Fruit fly (Drosophila melanogaster) ovary, adult (tissue): ENCODE data around the gene Cyp28d1.

Experiments used
- CG17801 ChIP-seq: fragments of 200-800 bp; optimal IDR thresholded peaks from 2 replicates; lab custom pipeline; 2019; ENCODE audit warnings: missing biosample characterization, mild to moderate bottlenecking, missing genetic modification characterization, moderate library complexity; ENCODE audit not compliant: partially characterized antibody

Gene Cyp28d1

DNA sequence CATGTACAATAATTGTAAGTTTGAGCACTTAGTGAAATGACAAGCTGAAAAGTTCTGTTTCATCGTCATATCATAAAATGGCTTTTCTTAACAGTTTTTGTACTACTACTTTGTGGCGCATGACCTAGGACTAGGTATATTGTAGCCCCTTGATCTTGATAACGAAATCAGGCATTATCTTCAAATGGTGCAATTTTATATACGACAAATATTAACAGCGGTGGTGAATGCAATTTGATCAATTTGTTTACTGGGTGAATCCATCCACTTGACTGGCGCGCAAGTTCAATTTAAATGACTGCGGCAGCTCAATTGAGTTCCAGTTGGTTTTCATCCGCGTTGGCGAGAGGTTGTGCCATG is at the start of gene Cyp28d1:
TSS of gene Cyp28d1 (plus strand) at position 316 of the 360 bp plus-strand sequence.
- no peak for TF ChIP-seq CG17801 (GFP tag; lab: Kevin White, UChicago)

DNA sequence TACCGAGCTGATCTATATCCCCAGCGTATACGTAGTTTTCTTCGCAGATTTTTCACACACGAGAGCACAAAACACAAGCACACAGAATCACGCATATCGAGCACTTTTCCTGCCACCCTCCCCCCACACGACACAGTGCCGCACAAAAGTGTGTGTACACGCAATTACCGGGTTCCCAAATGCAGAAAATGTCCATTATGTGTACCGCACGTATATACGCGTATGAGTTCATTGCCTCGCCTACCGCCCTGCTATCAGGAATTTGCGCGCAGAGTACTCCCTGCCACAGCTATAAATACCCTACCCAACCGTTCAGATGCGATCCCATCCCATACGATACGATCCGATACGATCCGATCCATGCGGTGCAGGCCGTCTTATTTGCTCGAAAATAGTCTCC is 23.7 kb upstream of the Cyp28d1 start:
- TF ChIP-seq CG17801 (GFP tag; lab: Kevin White, UChicago) = no peak

DNA sequence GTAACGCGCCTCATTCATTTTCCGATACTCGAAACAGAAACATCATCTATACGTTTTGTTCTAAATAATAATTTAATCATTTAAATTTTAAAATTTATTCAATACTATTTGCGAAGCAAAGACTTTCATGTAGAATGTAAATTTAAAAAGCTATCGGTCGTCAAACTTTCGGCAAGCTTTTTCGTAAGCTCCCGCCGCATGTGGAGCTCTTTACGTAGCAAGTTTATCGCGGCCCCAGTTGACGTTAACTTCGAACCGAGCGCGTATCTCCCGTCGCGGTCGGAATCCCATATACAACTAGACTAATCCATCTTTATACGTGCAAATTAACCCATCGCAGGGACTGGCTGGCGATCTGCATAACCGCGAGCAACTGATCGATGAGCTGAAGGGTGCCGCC is 14.6 kb upstream of the Cyp28d1 start:
- TF ChIP-seq CG17801 (GFP tag; lab: Kevin White, UChicago) = no peak

DNA sequence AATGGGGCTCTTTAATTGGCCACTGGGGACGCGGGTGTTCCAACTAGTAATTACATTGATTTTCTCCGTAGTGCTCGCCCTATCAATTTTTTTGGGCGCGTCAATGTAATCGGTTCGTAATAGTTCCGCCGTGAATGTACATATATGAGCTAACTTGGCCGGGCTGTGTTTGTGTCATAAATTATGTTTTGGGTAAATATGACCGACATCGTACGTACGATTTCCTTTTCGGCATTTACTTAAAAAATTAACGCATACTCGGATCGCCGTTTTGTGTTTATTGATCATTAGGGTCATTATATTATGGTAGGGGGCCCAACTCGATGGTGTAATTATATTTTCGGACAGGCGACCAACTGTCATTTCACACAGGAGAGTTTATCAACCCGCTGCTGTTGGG is 13.6 kb upstream of the Cyp28d1 start:
- no peak for TF ChIP-seq CG17801 (GFP tag; lab: Kevin White, UChicago)

DNA sequence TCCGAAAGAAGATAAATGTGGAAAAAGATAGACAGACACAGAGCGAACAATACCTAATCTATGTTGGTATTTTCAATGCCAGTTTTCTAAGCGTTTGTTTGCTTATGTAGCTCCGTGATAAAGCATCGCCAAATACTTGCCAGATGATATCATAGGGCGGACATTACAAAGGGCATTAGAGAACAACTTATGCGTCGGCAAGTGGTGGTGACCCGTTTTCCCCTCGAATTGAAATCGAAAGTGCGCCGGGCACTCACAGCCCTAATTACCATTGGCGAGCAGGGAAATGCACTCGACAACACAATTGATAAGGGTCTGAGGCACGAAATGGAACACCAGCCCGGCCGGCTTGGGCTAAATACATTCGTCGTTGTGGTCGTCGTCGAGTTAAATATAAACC is 13.1 kb upstream of the Cyp28d1 start:
- TF ChIP-seq CG17801 (GFP tag; lab: Kevin White, UChicago) = no peak

DNA sequence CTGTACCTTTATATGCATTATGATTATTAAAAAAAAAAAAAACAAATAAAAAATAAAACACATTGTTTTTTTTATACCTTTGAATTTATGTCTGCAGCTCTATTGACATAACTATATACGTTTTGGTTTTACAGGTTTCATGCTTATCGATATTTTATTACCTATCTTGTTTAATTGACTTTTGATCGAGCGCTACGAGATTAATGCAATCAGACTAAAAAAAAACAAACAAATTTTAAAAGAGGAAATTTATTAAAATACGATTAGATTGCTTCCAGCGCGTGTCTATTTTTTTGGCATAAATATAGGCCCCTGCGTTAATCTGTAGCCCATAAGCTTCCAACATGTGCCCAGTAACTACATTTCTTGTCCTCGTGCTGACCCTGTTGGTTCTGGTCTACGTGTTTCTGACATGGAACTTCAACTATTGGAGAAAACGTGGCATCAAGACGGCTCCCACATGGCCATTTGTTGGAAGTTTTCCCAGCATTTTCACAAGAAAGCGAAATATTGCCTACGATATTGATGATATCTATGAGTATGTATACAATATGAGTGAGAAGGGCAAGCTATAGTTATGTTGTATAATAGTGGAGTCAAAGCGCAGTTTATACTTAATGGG is 3.2 kb upstream of the Cyp28d1 start, which contains the start of gene Cyp28d2:
TSS of gene Cyp28d2 (plus strand) at position 304 of the 622 bp plus-strand sequence.
- no peak for TF ChIP-seq CG17801 (GFP tag; lab: Kevin White, UChicago)

DNA sequence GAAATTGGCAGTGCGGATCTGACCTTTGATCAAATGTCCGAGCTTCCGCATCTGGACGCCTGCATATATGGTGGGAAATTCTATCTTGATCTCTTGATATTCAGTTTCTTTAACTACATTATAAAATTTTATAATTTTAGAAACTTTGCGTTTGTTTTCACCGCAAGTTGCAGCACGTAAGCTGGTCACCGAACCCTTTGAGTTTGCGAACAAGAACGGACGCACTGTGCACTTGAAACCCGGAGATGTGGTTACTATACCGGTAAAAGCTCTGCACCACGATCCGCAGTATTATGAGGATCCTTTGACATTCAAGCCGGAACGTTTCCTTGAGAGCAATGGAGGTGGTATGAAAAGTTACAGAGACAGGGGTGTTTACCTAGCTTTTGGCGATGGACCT is 1.7 kb upstream of the Cyp28d1 start:
- TF ChIP-seq CG17801 (GFP tag; lab: Kevin White, UChicago) = no peak

DNA sequence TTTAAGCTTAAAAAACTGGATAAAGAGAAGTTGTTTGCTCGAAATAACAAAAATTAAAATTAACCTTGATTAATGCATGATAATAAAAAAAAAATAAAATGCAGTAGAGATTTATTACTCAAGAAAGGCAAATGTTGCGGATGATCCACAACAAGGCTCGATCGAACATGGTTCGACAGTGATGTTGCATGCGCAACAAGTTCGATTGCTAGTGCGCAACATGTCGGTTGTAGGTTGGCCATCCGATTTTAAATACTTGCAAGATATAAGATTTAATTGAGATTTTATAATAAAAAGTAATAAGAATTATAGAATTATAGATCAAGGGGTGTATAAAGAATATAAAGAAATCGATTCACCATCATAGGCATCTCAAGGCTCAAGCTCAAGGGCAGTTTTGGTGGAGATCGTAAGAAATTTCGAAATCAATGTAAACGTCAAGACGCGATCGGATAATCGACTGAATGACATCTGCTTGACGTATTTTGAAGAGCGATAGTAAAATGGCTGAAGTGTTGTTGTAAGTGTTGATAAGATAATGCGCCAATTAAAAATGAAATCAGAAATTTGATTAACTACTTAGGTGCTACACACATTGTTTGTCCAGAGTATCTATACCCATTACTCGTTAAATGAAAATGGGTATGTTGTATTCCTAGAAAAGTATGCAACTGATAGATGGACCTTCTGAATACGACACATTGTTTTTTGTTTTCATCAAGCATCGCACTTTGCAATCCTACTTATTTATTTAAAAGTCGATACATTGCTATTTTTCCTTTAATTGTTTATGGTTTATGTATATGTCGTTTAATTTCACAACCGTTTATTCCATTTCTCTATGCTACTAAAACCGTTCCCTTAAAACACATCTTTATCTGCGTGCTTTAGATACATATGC is 766 bp upstream of the Cyp28d1 start:
- TF ChIP-seq CG17801 (GFP tag; lab: Kevin White, UChicago) = no peak

DNA sequence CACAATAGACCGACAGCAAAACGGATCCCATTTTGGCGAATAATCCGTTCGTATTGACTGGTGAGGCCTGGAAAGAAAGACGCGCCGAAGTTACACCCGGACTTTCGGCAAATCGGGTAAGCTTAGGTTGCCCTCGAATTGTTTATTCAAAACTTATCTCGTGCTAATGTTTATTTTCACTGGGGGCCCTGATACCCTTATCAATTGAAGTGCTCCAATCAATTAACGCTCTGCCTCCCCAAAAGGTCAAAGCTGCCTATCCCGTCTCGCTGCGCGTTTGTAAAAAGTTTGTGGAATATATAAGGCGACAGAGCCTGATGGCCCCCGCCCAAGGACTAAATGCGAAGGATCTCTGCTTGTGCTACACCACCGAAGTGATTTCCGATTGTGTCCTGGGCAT is 686 bp downstream of the Cyp28d1 start:
- TF ChIP-seq CG17801 (GFP tag; lab: Kevin White, UChicago) = no peak

DNA sequence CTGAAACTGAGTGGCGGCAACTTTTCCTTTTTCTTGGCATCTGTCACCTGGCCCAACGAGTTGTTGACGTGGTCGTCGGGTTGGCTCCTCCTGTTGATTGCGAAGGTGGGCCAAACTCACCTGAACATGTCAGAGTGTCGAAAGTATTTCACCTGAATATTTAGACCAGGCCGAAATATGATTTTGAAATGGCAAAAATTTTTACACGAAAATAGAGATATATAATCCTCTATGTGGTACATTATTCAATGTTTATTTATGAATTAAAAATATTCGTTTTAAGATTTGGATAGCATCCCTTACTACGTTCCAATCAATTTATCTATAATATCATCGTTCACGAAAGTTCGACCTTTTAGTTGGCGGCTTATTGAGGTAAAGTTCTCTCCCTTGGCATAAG is 4.7 kb downstream of the Cyp28d1 start, which contains the start of gene CG7742:
TSS of gene CG7742 (minus strand) at position 101 of the 400 bp plus-strand sequence.
- TF ChIP-seq CG17801 (GFP tag; lab: Kevin White, UChicago) = no peak

DNA sequence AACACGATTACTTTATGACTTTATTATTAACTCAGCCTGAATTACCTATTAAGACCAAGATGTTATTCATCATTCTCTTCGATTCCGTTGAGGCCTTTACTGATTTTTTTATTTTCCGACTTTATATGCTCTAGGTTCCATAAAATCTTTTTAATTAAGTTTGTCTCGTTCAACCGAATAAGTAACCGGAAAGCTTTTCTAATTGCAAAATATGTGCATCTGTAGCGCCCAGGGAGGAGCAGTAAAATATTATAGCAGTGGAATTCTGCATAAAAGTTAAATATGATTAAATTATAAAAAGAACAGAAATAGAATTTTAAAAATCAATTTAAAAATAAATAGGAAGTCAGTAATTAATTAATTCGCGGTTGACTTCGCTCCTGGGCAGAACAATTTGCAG is 6.2 kb downstream of the Cyp28d1 start, which contains the start of the genes CG14034 and TpnC25D:
TSS of gene CG14034 (minus strand) at position 101 of the 400 bp plus-strand sequence.
TSS of gene TpnC25D (plus strand) at position 260 of the 400 bp plus-strand sequence.
- TF ChIP-seq CG17801 (GFP tag; lab: Kevin White, UChicago) = no peak

DNA sequence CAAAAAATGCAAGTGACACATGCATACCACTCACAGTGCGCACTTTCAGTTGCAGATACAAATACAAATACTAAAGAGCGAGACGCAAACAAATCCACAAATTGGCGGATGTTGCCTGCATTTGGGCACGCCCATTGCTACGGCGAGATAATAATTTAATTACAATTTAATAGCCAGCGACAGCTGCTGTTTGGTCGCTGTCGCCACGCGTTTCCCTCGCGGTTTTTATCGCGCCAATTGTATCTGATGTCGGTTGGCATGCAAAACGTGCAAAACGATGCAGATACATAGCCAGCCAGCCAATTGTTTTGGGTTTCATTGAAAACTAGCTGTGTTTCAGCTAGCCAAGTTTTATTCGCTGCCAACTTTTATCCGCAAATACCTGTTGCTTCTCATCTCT is 13.1 kb downstream of the Cyp28d1 start:
- TF ChIP-seq CG17801 (GFP tag; lab: Kevin White, UChicago) = no peak

DNA sequence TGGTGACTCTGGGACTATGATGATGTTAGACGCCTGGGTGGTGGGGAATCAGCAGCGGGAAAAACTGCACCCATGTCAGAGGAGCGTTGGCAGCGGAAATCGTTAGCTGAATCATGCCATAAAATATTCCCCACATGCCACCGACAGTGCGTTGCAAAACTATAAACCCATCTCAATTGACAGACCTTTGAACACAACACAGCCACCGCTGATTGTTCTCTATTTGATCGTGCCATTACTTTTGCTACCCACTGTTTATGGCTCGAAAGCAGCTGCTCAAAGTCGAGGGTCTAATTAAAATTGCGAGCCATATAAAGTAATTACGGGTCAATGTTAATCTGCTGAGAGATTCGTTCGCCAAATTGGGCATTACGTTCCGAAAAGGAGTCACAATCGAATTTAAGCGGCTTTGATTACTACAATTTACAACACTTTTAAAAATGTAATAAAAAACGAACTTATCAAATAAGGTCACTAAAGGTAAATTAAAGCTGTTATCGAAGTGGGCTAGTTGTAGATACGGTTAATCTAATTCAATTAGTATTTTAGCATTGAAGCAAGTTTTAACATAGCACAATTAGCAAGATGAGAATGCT is 14.6 kb downstream of the Cyp28d1 start:
- TF ChIP-seq CG17801 (GFP tag; lab: Kevin White, UChicago) = no peak

DNA sequence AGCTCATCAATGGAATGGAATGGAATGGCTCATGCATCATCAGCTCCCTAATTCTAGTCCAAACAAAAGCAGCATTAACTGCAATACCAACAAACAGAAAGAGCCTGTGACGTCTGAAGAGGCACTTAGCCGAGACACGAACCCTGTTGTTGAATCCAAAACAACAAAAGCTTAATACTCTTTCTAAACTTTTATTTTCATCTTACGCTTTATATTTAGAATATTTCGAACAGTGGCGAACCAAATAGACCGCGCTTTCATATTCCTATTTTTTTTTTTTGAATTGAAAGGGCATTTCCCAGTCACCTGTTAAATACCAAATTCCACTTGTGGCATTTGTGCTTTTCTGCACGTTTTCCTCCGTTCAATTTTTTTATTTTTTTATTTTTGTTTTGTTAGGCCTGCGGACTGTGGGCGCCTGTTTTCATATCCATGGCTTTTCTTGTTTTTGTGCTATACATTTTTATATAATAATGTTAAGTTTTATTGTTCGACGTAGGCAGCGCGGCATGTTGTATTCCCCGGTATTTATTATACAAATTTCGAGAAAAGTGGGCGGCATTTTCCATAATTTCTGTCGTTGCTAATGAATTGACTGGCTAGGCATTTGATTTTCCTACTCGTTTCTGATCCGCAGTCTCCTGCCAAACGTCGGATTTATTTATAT is 15.4 kb downstream of the Cyp28d1 start:
- no peak for TF ChIP-seq CG17801 (GFP tag; lab: Kevin White, UChicago)
